Fruit fly (Drosophila melanogaster): ENCODE data around the gene CG14342.

dm6 chr2L:1177522-1177921 is 26.5 kb upstream of the CG14342 start, which contains the start of gene CG4896:
- no peak for TF ChIP-seq psq (optimal IDR thresholded peaks at IDR 0.05)
- no peak for TF ChIP-seq Myc (optimal IDR thresholded peaks at IDR 0.05)
- TF ChIP-seq insv (optimal IDR thresholded peaks at IDR 0.05) = no peak

Measured in Kc167 (cell line).